Fruit fly (Drosophila melanogaster) whole organism, embryonic: ENCODE data around the gene CG32099.

Experiments
- CG10366 ChIP-seq: fragments of 200-800 bp; sonication (Bioruptor generic); IDR thresholded peaks from 2 replicates; pipeline ENCODE4 v1.3.6; 2022; ENCODE audit warnings: missing biosample characterization, missing genetic modification characterization
- CG10565 ChIP-seq: fragments of 200-800 bp; sonication (Bioruptor generic); optimal IDR thresholded peaks from 3 replicates; lab custom pipeline; 2016; ENCODE audit warnings: missing biosample characterization, mild to moderate bottlenecking, missing genetic modification characterization
- CG10979 ChIP-seq: fragments of 200-800 bp; sonication (Bioruptor generic); optimal IDR thresholded peaks from 2 replicates; lab custom pipeline; 2018; ENCODE audit warnings: missing biosample characterization, mild to moderate bottlenecking, missing genetic modification characterization, moderate library complexity
- CG11093 ChIP-seq: fragments of 200-800 bp; sonication (Bioruptor generic); IDR thresholded peaks from 3 replicates; pipeline ENCODE4 v1.3.6; 2022; ENCODE audit warnings: missing biosample characterization, missing genetic modification characterization
- CG11504 ChIP-seq: fragments of 200-800 bp; sonication (Bioruptor generic); optimal IDR thresholded peaks from 3 replicates; lab custom pipeline; 2019; ENCODE audit warnings: missing biosample characterization, mild to moderate bottlenecking, missing genetic modification characterization, moderate library complexity
- CG12659 ChIP-seq: fragments of 200-800 bp; sonication (Bioruptor generic); optimal IDR thresholded peaks from 3 replicates; lab custom pipeline; 2017; ENCODE audit warnings: mild to moderate bottlenecking, missing biosample characterization, missing genetic modification reagents, missing genetic modification characterization
- CG1529 ChIP-seq: fragments of 200-800 bp; sonication (Bioruptor generic); optimal IDR thresholded peaks from 3 replicates; lab custom pipeline; 2018; ENCODE audit warnings: missing biosample characterization, missing genetic modification characterization
- CG16813 ChIP-seq: fragments of 200-800 bp; sonication (Bioruptor generic); IDR thresholded peaks from 3 replicates; pipeline ENCODE4 v1.3.6; 2022; ENCODE audit warnings: missing biosample characterization, missing genetic modification characterization; ENCODE audit not compliant: partially characterized antibody
- CG17359 ChIP-seq: fragments of 200-800 bp; sonication (Bioruptor generic); optimal IDR thresholded peaks from 3 replicates; lab custom pipeline; 2018; ENCODE audit warnings: missing biosample characterization, mild to moderate bottlenecking, missing genetic modification characterization, moderate library complexity
- CG17385 ChIP-seq: fragments of 200-800 bp; sonication (Bioruptor generic); optimal IDR thresholded peaks from 3 replicates; lab custom pipeline; 2018; ENCODE audit warnings: missing biosample characterization, mild to moderate bottlenecking, missing genetic modification characterization
- CG17829 ChIP-seq: fragments of 200-800 bp; optimal IDR thresholded peaks from 2 replicates; lab custom pipeline; 2019; ENCODE audit warnings: missing biosample characterization, mild to moderate bottlenecking, missing genetic modification characterization, moderate library complexity
- CG2129 ChIP-seq: fragments of 200-800 bp; sonication (Bioruptor generic); IDR thresholded peaks from 2 replicates; pipeline ENCODE4 v1.3.6; 2022; ENCODE audit warnings: missing biosample characterization, missing genetic modification characterization; ENCODE audit not compliant: partially characterized antibody
- CG33557 ChIP-seq: fragments of 200-800 bp; sonication (Bioruptor generic); optimal IDR thresholded peaks from 2 replicates; lab custom pipeline; 2019; ENCODE audit warnings: missing biosample characterization, mild to moderate bottlenecking, missing genetic modification characterization, moderate library complexity
- CG34376 ChIP-seq: fragments of 200-800 bp; sonication (Bioruptor generic); optimal IDR thresholded peaks from 2 replicates; lab custom pipeline; 2018; ENCODE audit warnings: missing biosample characterization, mild to moderate bottlenecking, missing genetic modification characterization
- CG5180 ChIP-seq: fragments of 200-800 bp; sonication (Bioruptor generic); optimal IDR thresholded peaks from 3 replicates; lab custom pipeline; 2017; ENCODE audit warnings: missing biosample characterization, missing genetic modification characterization, mild to moderate bottlenecking, moderate library complexity, missing genetic modification reagents
- CG5953 ChIP-seq: fragments of 200-800 bp; sonication (Bioruptor generic); IDR thresholded peaks from 2 replicates; pipeline ENCODE4 v1.3.6; 2022; ENCODE audit warnings: missing biosample characterization, missing genetic modification characterization
- CG6683 ChIP-seq: fragments of 200-800 bp; sonication (Bioruptor generic); optimal IDR thresholded peaks from 2 replicates; lab custom pipeline; 2017; ENCODE audit warnings: missing biosample characterization, mild to moderate bottlenecking, missing genetic modification characterization, missing genetic modification reagents
- CG6791 ChIP-seq: fragments of 200-800 bp; sonication (Bioruptor generic); IDR thresholded peaks from 3 replicates; pipeline ENCODE4 v1.3.6; 2022; ENCODE audit warnings: missing biosample characterization, missing genetic modification characterization; ENCODE audit not compliant: partially characterized antibody
- CG7987 ChIP-seq: fragments of 200-800 bp; sonication (Bioruptor generic); optimal IDR thresholded peaks from 2 replicates; lab custom pipeline; 2018; ENCODE audit warnings: missing biosample characterization, mild to moderate bottlenecking, missing genetic modification characterization, moderate library complexity
- CG9797 ChIP-seq: fragments of 200-800 bp; sonication (Bioruptor generic); optimal IDR thresholded peaks from 3 replicates; lab custom pipeline; 2018; ENCODE audit warnings: missing biosample characterization, mild to moderate bottlenecking, missing genetic modification characterization
- CG9817 ChIP-seq: fragments of 200-800 bp; sonication (Bioruptor generic); optimal IDR thresholded peaks from 2 replicates; lab custom pipeline; 2018; ENCODE audit warnings: missing biosample characterization, mild to moderate bottlenecking, missing genetic modification characterization, moderate library complexity
- Eip74EF ChIP-seq, 2 experiments: fragments of 200-800 bp in 1 of 2; fragments of >200 bp in 1 of 2; sonication (Bioruptor generic) in 1 of 2; optimal IDR thresholded peaks; 2 replicates each; lab custom pipeline; 2017 to 2019; ENCODE audit warnings: missing biosample characterization in 2 of 2, missing genetic modification characterization in 2 of 2, mild to moderate bottlenecking in 1 of 2, moderate library complexity in 1 of 2
- HLH54F ChIP-seq: fragments of 200-800 bp; sonication (Bioruptor generic); optimal IDR thresholded peaks from 3 replicates; lab custom pipeline; 2016; ENCODE audit warnings: missing biosample characterization, missing genetic modification characterization
- HmgZ ChIP-seq: fragments of 200-800 bp; sonication (Bioruptor generic); optimal IDR thresholded peaks from 2 replicates; lab custom pipeline; 2018; ENCODE audit warnings: missing biosample characterization, mild to moderate bottlenecking, missing genetic modification characterization
- Hr51 ChIP-seq, 2 experiments: fragments of 200-800 bp; sonication (Bioruptor generic); optimal IDR thresholded peaks; 2 replicates in 1 of 2; 3 replicates in 1 of 2; lab custom pipeline; 2016 to 2018; ENCODE audit warnings: missing biosample characterization in 2 of 2, missing genetic modification characterization in 2 of 2, mild to moderate bottlenecking in 1 of 2, moderate library complexity in 1 of 2
- Hsf ChIP-seq: fragments of 200-800 bp; sonication (Bioruptor generic); optimal IDR thresholded peaks from 3 replicates; lab custom pipeline; 2016; ENCODE audit warnings: missing biosample characterization, missing genetic modification characterization
- MESR4 ChIP-seq: fragments of 200-800 bp; sonication (Bioruptor generic); optimal IDR thresholded peaks from 2 replicates; lab custom pipeline; 2018; ENCODE audit warnings: missing biosample characterization, mild to moderate bottlenecking, missing genetic modification characterization, moderate library complexity
- NC2β ChIP-seq: fragments of 200-800 bp; sonication (Bioruptor generic); optimal IDR thresholded peaks from 2 replicates; lab custom pipeline; 2016; ENCODE audit warnings: missing biosample characterization, missing genetic modification characterization
- Neu2 ChIP-seq: fragments of 200-800 bp; sonication (Bioruptor generic); optimal IDR thresholded peaks from 3 replicates; lab custom pipeline; 2016; ENCODE audit warnings: missing biosample characterization, missing genetic modification characterization, borderline replicate concordance
- NfI ChIP-seq: fragments of 200-800 bp; sonication (Bioruptor generic); optimal IDR thresholded peaks from 3 replicates; lab custom pipeline; 2018; ENCODE audit warnings: missing biosample characterization, mild to moderate bottlenecking, missing genetic modification characterization, moderate library complexity
- Sry-β ChIP-seq: fragments of 200-800 bp; sonication (Bioruptor generic); optimal IDR thresholded peaks from 2 replicates; lab custom pipeline; 2018; ENCODE audit warnings: missing biosample characterization, mild to moderate bottlenecking, missing genetic modification characterization, moderate library complexity
- Taf1 ChIP-seq: fragments of 200-800 bp; sonication (Bioruptor generic); IDR thresholded peaks from 2 replicates; pipeline ENCODE4 v1.3.6; 2022; ENCODE audit warnings: missing biosample characterization, missing genetic modification characterization
- Vsx1 ChIP-seq: fragments of 200-800 bp; sonication (Bioruptor generic); optimal IDR thresholded peaks from 2 replicates; lab custom pipeline; 2017; ENCODE audit warnings: missing biosample characterization, mild to moderate bottlenecking, missing genetic modification characterization, missing genetic modification reagents
- bbx ChIP-seq: fragments of 200-800 bp; sonication (Bioruptor generic); IDR thresholded peaks from 2 replicates; pipeline ENCODE4 v1.3.6; 2022; ENCODE audit warnings: missing biosample characterization, missing genetic modification characterization; ENCODE audit not compliant: partially characterized antibody
- bcd ChIP-seq: fragments of 200-800 bp; sonication (Bioruptor generic); optimal IDR thresholded peaks from 2 replicates; lab custom pipeline; 2017; ENCODE audit warnings: missing biosample characterization, mild to moderate bottlenecking, missing genetic modification characterization
- cas ChIP-seq: fragments of 200-800 bp; sonication (Bioruptor generic); IDR thresholded peaks from 2 replicates; pipeline ENCODE4 v1.3.6; 2022; ENCODE audit warnings: missing biosample characterization, missing genetic modification characterization
- disco-r ChIP-seq: fragments of 200-800 bp; sonication (Bioruptor generic); optimal IDR thresholded peaks from 2 replicates; lab custom pipeline; 2016; ENCODE audit warnings: missing biosample characterization, missing genetic modification characterization
- ems ChIP-seq: fragments of 200-800 bp; sonication (Bioruptor generic); optimal IDR thresholded peaks from 3 replicates; lab custom pipeline; 2016; ENCODE audit warnings: missing biosample characterization, missing genetic modification characterization
- fd3F ChIP-seq: fragments of 200-800 bp; sonication (Bioruptor generic); optimal IDR thresholded peaks from 2 replicates; lab custom pipeline; 2018; ENCODE audit warnings: missing biosample characterization, mild to moderate bottlenecking, missing genetic modification characterization, moderate library complexity
- ind ChIP-seq: fragments of 200-800 bp; sonication (Bioruptor generic); optimal IDR thresholded peaks from 3 replicates; lab custom pipeline; 2016; ENCODE audit warnings: missing biosample characterization, missing genetic modification characterization
- knrl ChIP-seq: fragments of 200-800 bp; sonication (Bioruptor generic); IDR thresholded peaks from 3 replicates; pipeline ENCODE4 v1.3.6; 2022; ENCODE audit warnings: missing biosample characterization, missing genetic modification characterization; ENCODE audit not compliant: partially characterized antibody
- pnt ChIP-seq: fragments of 200-800 bp; sonication (Bioruptor generic); optimal IDR thresholded peaks from 3 replicates; lab custom pipeline; 2016; ENCODE audit warnings: missing biosample characterization, missing genetic modification characterization
- rib ChIP-seq: fragments of 200-800 bp; sonication (Bioruptor generic); IDR thresholded peaks from 2 replicates; pipeline ENCODE4 v1.3.6; 2022; ENCODE audit warnings: missing biosample characterization, missing genetic modification characterization
- run ChIP-seq: fragments of 200-800 bp; sonication (Bioruptor generic); optimal IDR thresholded peaks from 3 replicates; lab custom pipeline; 2018; ENCODE audit warnings: missing biosample characterization, mild to moderate bottlenecking, missing genetic modification characterization
- sna ChIP-seq: fragments of 200-800 bp; sonication (Bioruptor generic); IDR thresholded peaks from 2 replicates; pipeline ENCODE4 v1.3.6; 2022; ENCODE audit warnings: missing biosample characterization, missing genetic modification characterization; ENCODE audit not compliant: partially characterized antibody
- sqz ChIP-seq: fragments of 200-800 bp; sonication (Bioruptor generic); optimal IDR thresholded peaks from 3 replicates; lab custom pipeline; 2018; ENCODE audit warnings: missing biosample characterization, mild to moderate bottlenecking, missing genetic modification characterization
- tgo ChIP-seq: fragments of 200-800 bp; sonication (Bioruptor generic); IDR thresholded peaks from 3 replicates; pipeline ENCODE4 v1.3.6; 2022; ENCODE audit warnings: missing biosample characterization, missing genetic modification characterization
- vfl ChIP-seq: fragments of 200-800 bp; sonication (Bioruptor generic); optimal IDR thresholded peaks from 2 replicates; lab custom pipeline; 2016; ENCODE audit warnings: missing biosample characterization, missing genetic modification characterization
- yki ChIP-seq: fragments of >200 bp; optimal IDR thresholded peaks from 3 replicates; lab custom pipeline; 2018

Gene CG32099

dm6 chr3L:12124975-12125374 is 24.1 kb upstream of the CG32099 start, which contains the start of gene yps (continued):
- no peak for TF ChIP-seq CG10565
- TF ChIP-seq MESR4 (GFP tag; lab: Kevin White, UChicago), result peak; percentile 98
- TF ChIP-seq Sry-β, result peak; percentile 74
- TF ChIP-seq cas, result peak; percentile 81
- peak; percentile 92 for TF ChIP-seq CG17385 (GFP tag; lab: Kevin White, UChicago)
- TF ChIP-seq bcd, result peak; percentile 97
- peak; percentile 91 for TF ChIP-seq CG6683 (GFP tag; lab: Kevin White, UChicago)
- peak; percentile 75 for TF ChIP-seq ind (GFP tag; lab: Kevin White, UChicago)
- no peak for TF ChIP-seq yki (lab: Kevin White, UChicago)
- peak; percentile 100 for TF ChIP-seq CG7987 (GFP tag; lab: Kevin White, UChicago)
- TF ChIP-seq CG16813 (GFP tag; lab: Robert Waterston, UW), result peak; percentile 79
- peak; percentile 86 for TF ChIP-seq CG10366 (GFP tag; lab: Robert Waterston, UW)
- TF ChIP-seq CG11093 (GFP tag; lab: Robert Waterston, UW), result 0 out of 3 replicates have a peak, but pooled peaks have one; percentile 8
- TF ChIP-seq CG17829 (tag; lab: Kevin White, UChicago), result peak; percentile 90
- peak; percentile 95 for TF ChIP-seq CG33557 (GFP tag; lab: Kevin White, UChicago)
- TF ChIP-seq CG1529 (GFP tag; lab: Kevin White, UChicago), result peak; percentile 87
- TF ChIP-seq NfI (GFP tag; lab: Kevin White, UChicago), result peak; percentile 98
- TF ChIP-seq ems (GFP tag; lab: Kevin White, UChicago), result peak; percentile 83
- peak; percentile 97 for TF ChIP-seq Vsx1
- peak; percentile 81 for TF ChIP-seq run (tag; lab: Kevin White, UChicago)
- TF ChIP-seq CG34376 (GFP tag; lab: Kevin White, UChicago), result peak; percentile 99
- TF ChIP-seq CG17359 (tag; lab: Kevin White, UChicago), result peak; percentile 93
- peak; percentile 90 for TF ChIP-seq Hsf (GFP tag; lab: Kevin White, UChicago)
- TF ChIP-seq CG6791 (GFP tag; lab: Robert Waterston, UW), result peak; percentile 81
- TF ChIP-seq NC2β, result peak; percentile 99
- TF ChIP-seq CG9817 (tag; lab: Kevin White, UChicago), result peak; percentile 90
- TF ChIP-seq fd3F (GFP tag; lab: Kevin White, UChicago), result peak; percentile 89
- peak; percentile 95 for TF ChIP-seq disco-r (GFP tag; lab: Kevin White, UChicago)
- TF ChIP-seq sqz, result peak; percentile 91
- TF ChIP-seq HLH54F (GFP tag; lab: Kevin White, UChicago), result peak; percentile 87
- TF ChIP-seq knrl (GFP tag; lab: Robert Waterston, UW), result peak; percentile 77
- peak in 1 of 2 experiments; percentile 70 for TF ChIP-seq Eip74EF (GFP tag; optimal IDR thresholded peaks at IDR 0.05; lab: Kevin White, UChicago)
- peak; percentile 88 for TF ChIP-seq CG5953 (GFP tag; lab: Robert Waterston, UW)
- peak; percentile 29; the same call in 1 of the 2 replicates for TF ChIP-seq sna
- TF ChIP-seq vfl, result peak; percentile 93
- peak; percentile 66; the same call in 1 of the 2 replicates for TF ChIP-seq rib (GFP tag; lab: Robert Waterston, UW)
- TF ChIP-seq CG5180 (GFP tag; lab: Kevin White, UChicago), result peak; percentile 86
- peak; percentile 85 for TF ChIP-seq CG11504 (tag; lab: Kevin White, UChicago)
- peak; percentile 39; the same call in 1 of the 2 replicates for TF ChIP-seq Taf1 (GFP tag; lab: Robert Waterston, UW)
- peak; percentile 26 for TF ChIP-seq pnt (GFP tag; lab: Kevin White, UChicago)
- peak; percentile 98 for TF ChIP-seq CG12659 (GFP tag; lab: Kevin White, UChicago)
- TF ChIP-seq Neu2, result peak; percentile 36
- peak; percentile 33; the same call in 1 of the 2 replicates for TF ChIP-seq CG2129 (GFP tag; lab: Robert Waterston, UW)
- TF ChIP-seq HmgZ (tag; lab: Kevin White, UChicago), result peak; percentile 95
- TF ChIP-seq bbx, result peak; percentile 88
- TF ChIP-seq CG9797, result peak; percentile 73
- peak; percentile 83 for TF ChIP-seq tgo (GFP tag; lab: Robert Waterston, UW)
- TF ChIP-seq Hr51 (GFP tag; optimal IDR thresholded peaks at IDR 0.05; lab: Kevin White, UChicago), result peak; percentile 83 to 95
- peak; percentile 80 for TF ChIP-seq CG10979
